Fruit fly (Drosophila melanogaster): ENCODE measurements around the gene Ca-alpha1T.
A peak's percentile ranks its signal among the peaks of the same experiment; 100 is the strongest.

Gene Ca-alpha1T

dm6 chrX:6179428-6179827 is 12.9 kb downstream of the Ca-alpha1T start (continued):
- TF ChIP-seq Hr78 (GFP tag; optimal IDR thresholded peaks at IDR 0.05), result no peak
- no peak for TF ChIP-seq CG12744 (GFP tag; optimal IDR thresholded peaks at IDR 0.05)
- no peak for TF ChIP-seq stc (GFP tag; IDR thresholded peaks at IDR 0.05)
- peak; percentile 39; the same call in 2 of the 4 replicates for TF ChIP-seq Gug (GFP tag; IDR thresholded peaks at IDR 0.05)
- no peak for TF ChIP-seq CG33557 (GFP tag; optimal IDR thresholded peaks at IDR 0.05)
- no peak for TF ChIP-seq crp (GFP tag; optimal IDR thresholded peaks at IDR 0.05)
- TF ChIP-seq ac (GFP tag; optimal IDR thresholded peaks at IDR 0.05), result no peak
- no peak for TF ChIP-seq Gsc (GFP tag; IDR thresholded peaks at IDR 0.05)
- TF ChIP-seq vnd (GFP tag; IDR thresholded peaks at IDR 0.05; ENCODE audit: partially characterized antibody), result no peak
- TF ChIP-seq CG6254 (GFP tag; optimal IDR thresholded peaks at IDR 0.05), result no peak
- TF ChIP-seq CG8765 (GFP tag; IDR thresholded peaks at IDR 0.05), result no peak
- peak; percentile 59 for TF ChIP-seq HLH3B (GFP tag; IDR thresholded peaks at IDR 0.05)
- no peak for TF ChIP-seq CG4854 (GFP tag; optimal IDR thresholded peaks at IDR 0.05)
- no peak for TF ChIP-seq Sox100B (GFP tag; optimal IDR thresholded peaks at IDR 0.05)
- TF ChIP-seq CG17359 (tag; optimal IDR thresholded peaks at IDR 0.05), result peak; percentile 52
- peak; percentile 37; the same call in 1 of the 2 replicates for TF ChIP-seq CG3847 (GFP tag; IDR thresholded peaks at IDR 0.05)
- TF ChIP-seq Adf1 (GFP tag; IDR thresholded peaks at IDR 0.05), result peak; percentile 11; the same call in 1 of the 2 replicates
- no peak for TF ChIP-seq Deaf1 (tag; optimal IDR thresholded peaks at IDR 0.05)
- no peak for TF ChIP-seq CG16813 (GFP tag; IDR thresholded peaks at IDR 0.05; ENCODE audit: partially characterized antibody)
- no peak for TF ChIP-seq lbe (GFP tag; optimal IDR thresholded peaks at IDR 0.05)
- peak; percentile 43; the same call in 1 of the 2 replicates for TF ChIP-seq Atf6 (GFP tag; IDR thresholded peaks at IDR 0.05)
- no peak for TF ChIP-seq CG30431 (GFP tag; optimal IDR thresholded peaks at IDR 0.05)
- TF ChIP-seq CG6689 (GFP tag; IDR thresholded peaks at IDR 0.05), result peak; percentile 38; the same call in 1 of the 2 replicates
- no peak for TF ChIP-seq CG1233 (GFP tag; optimal IDR thresholded peaks at IDR 0.05)
- peak; percentile 18 for TF ChIP-seq CG30403 (GFP tag; optimal IDR thresholded peaks at IDR 0.05)
- TF ChIP-seq CG13624 (GFP tag; optimal IDR thresholded peaks at IDR 0.05), result peak; percentile 45
- no peak for TF ChIP-seq ara (GFP tag; IDR thresholded peaks at IDR 0.05)
- no peak for TF ChIP-seq Dfd (GFP tag; optimal IDR thresholded peaks at IDR 0.05)
- TF ChIP-seq fu2 (GFP tag; optimal IDR thresholded peaks at IDR 0.05), result no peak
- no peak for TF ChIP-seq Atf3 (GFP tag; optimal IDR thresholded peaks at IDR 0.05)
- TF ChIP-seq Dad (GFP tag; optimal IDR thresholded peaks at IDR 0.05), result no peak
- 0 out of 3 replicates have a peak, but pooled peaks have one; percentile 32 for TF ChIP-seq Optix (GFP tag; IDR thresholded peaks at IDR 0.05)
- TF ChIP-seq YL-1 (GFP tag; optimal IDR thresholded peaks at IDR 0.05), result no peak
- TF ChIP-seq CG10979 (tag; optimal IDR thresholded peaks at IDR 0.05), result no peak
- TF ChIP-seq trh (GFP tag; optimal IDR thresholded peaks at IDR 0.05), result no peak
- TF ChIP-seq gfzf (GFP tag; optimal IDR thresholded peaks at IDR 0.05), result no peak
- TF ChIP-seq so (GFP tag; IDR thresholded peaks at IDR 0.05), result 0 out of 3 replicates have a peak, but pooled peaks have one; percentile 24
- no peak for TF ChIP-seq pzg (GFP tag; optimal IDR thresholded peaks at IDR 0.05)
- no peak for TF ChIP-seq CG31365 (tag; optimal IDR thresholded peaks at IDR 0.05)
- no peak for TF ChIP-seq odd (GFP tag; optimal IDR thresholded peaks at IDR 0.05)
- no peak for TF ChIP-seq kay (GFP tag; optimal IDR thresholded peaks at IDR 0.05)
- TF ChIP-seq CG2678 (tag; optimal IDR thresholded peaks at IDR 0.05), result peak; percentile 59
- TF ChIP-seq CG10654 (GFP tag; optimal IDR thresholded peaks at IDR 0.05), result no peak
- TF ChIP-seq Dip3 (GFP tag; optimal IDR thresholded peaks at IDR 0.05), result peak; percentile 17
- no peak for TF ChIP-seq CG2199 (GFP tag; IDR thresholded peaks at IDR 0.05)
- TF ChIP-seq Ada2b (GFP tag; IDR thresholded peaks at IDR 0.05), result peak; percentile 72
- TF ChIP-seq vfl (GFP tag; optimal IDR thresholded peaks at IDR 0.05), result no peak
- TF ChIP-seq Lim3 (GFP tag; IDR thresholded peaks at IDR 0.05), result no peak
- peak; percentile 68 for TF ChIP-seq Rfx (GFP tag; IDR thresholded peaks at IDR 0.05)
- TF ChIP-seq CG8478 (optimal IDR thresholded peaks at IDR 0.05), result no peak
- TF ChIP-seq mam (GFP tag; optimal IDR thresholded peaks at IDR 0.05), result peak; percentile 59
- TF ChIP-seq esg (GFP tag; conservative IDR thresholded peaks at IDR 0.05), result peak; percentile 52; the same call in 1 of the 2 replicates

All from whole organism, embryonic.